Worm (Caenorhabditis elegans) whole organism, young adult: ENCODE results near the gene srlf-10.

ENCODE experiments used
- D2030.7 ChIP-seq: fragments of 200-800 bp; sonication (Bioruptor generic); IDR thresholded peaks from 2 replicates; pipeline ENCODE4 v1.3.6; 2022; ENCODE audit warnings: missing genetic modification reagents, missing genetic modification characterization, missing compliant biosample characterization
- F33H1.4 ChIP-seq: fragments of 200-800 bp; sonication (Bioruptor generic); IDR thresholded peaks from 2 replicates; pipeline ENCODE4 v1.3.6; 2022; ENCODE audit warnings: missing genetic modification reagents, missing genetic modification characterization, missing compliant biosample characterization
- aptf-3 ChIP-seq: fragments of 200-800 bp; sonication (Bioruptor generic); IDR thresholded peaks from 2 replicates; pipeline ENCODE4 v1.3.6; 2022; ENCODE audit warnings: missing genetic modification characterization, missing compliant biosample characterization
- ceh-100 ChIP-seq: fragments of 200-800 bp; sonication (Bioruptor generic); IDR thresholded peaks from 2 replicates; pipeline ENCODE4 v1.3.6; 2022; ENCODE audit warnings: missing genetic modification reagents, missing genetic modification characterization, missing compliant biosample characterization
- egrh-3 ChIP-seq: fragments of 200-800 bp; sonication (Bioruptor generic); IDR thresholded peaks from 2 replicates; pipeline ENCODE4 v1.3.6; 2022; ENCODE audit warnings: missing genetic modification reagents, missing genetic modification characterization, missing compliant biosample characterization
- madf-3 ChIP-seq: fragments of 200-800 bp; sonication (Bioruptor generic); IDR thresholded peaks from 2 replicates; pipeline ENCODE4 v1.3.6; 2022; ENCODE audit warnings: missing genetic modification reagents, missing genetic modification characterization, missing compliant biosample characterization
- madf-6 ChIP-seq: fragments of 200-800 bp; sonication (Bioruptor generic); IDR thresholded peaks from 2 replicates; pipeline ENCODE4 v1.3.6; 2022; ENCODE audit warnings: missing genetic modification reagents, missing genetic modification characterization, missing compliant biosample characterization
- mcd-1 ChIP-seq: fragments of 200-800 bp; sonication (Bioruptor generic); IDR thresholded peaks from 2 replicates; pipeline ENCODE4 v1.3.6; 2022; ENCODE audit warnings: missing genetic modification reagents, missing genetic modification characterization, missing compliant biosample characterization
- nfyb-1 ChIP-seq: fragments of 200-800 bp; sonication (Bioruptor generic); IDR thresholded peaks from 2 replicates; pipeline ENCODE4 v1.3.6; 2022; ENCODE audit warnings: missing genetic modification reagents, missing genetic modification characterization, missing compliant biosample characterization

srlf-10 gene

DNA sequence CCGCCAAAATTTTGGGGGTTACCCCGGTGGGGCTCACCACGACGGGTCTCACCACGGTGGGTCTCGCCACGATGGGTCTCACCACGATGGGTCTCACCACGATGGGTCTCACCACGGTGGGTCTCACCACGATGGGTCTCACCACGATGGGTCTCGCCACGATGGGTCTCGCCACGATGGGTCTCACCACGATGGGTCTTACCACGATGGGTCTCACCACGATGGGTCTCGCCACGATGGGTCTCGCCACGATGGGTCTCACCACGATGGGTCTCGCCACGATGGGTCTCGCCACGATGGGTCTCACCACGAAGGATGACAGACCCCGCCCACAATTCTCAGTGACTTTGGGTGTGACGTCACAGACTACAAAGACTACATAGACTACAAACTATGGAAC lies 46.2 kb downstream of the srlf-10 start:
- TF ChIP-seq mcd-1 (GFP tag; lab: Robert Waterston, UW) = peak; percentile 41
- TF ChIP-seq D2030.7 (GFP tag; lab: Robert Waterston, UW) = peak; percentile 51; the same call in 1 of the 2 replicates
- TF ChIP-seq aptf-3 (GFP tag; lab: Robert Waterston, UW) = 0 out of 2 replicates have a peak, but pooled peaks have one; percentile 32
- peak; percentile 80 for TF ChIP-seq F33H1.4 (GFP tag; lab: Robert Waterston, UW)
- TF ChIP-seq egrh-3 = peak; percentile 85
- 0 out of 2 replicates have a peak, but pooled peaks have one; percentile 67 for TF ChIP-seq madf-3 (GFP tag; lab: Robert Waterston, UW)
- 0 out of 2 replicates have a peak, but pooled peaks have one; percentile 55 for TF ChIP-seq nfyb-1 (GFP tag; lab: Robert Waterston, UW)
- TF ChIP-seq ceh-100 (GFP tag; lab: Robert Waterston, UW) = peak; percentile 40; the same call in 1 of the 2 replicates
- TF ChIP-seq madf-6 = peak; percentile 33
